Fruit fly (Drosophila melanogaster) whole organism, adult: Measurements from ENCODE around the gene Cp38.

Experiments
- CG11617 ChIP-seq: fragments of 200-800 bp; sonication (Bioruptor generic); optimal IDR thresholded peaks from 2 replicates; lab custom pipeline; 2017; ENCODE audit warnings: mild to moderate bottlenecking, missing biosample characterization, missing genetic modification reagents, missing genetic modification characterization
- CG12768 ChIP-seq: fragments of 200-800 bp; sonication (Bioruptor generic); optimal IDR thresholded peaks from 2 replicates; lab custom pipeline; 2017; ENCODE audit warnings: missing biosample characterization, missing genetic modification characterization, mild to moderate bottlenecking, moderate library complexity, missing genetic modification reagents
- CG14711 ChIP-seq: fragments of 200-800 bp; sonication (Bioruptor generic); optimal IDR thresholded peaks from 2 replicates; lab custom pipeline; 2018; ENCODE audit warnings: missing biosample characterization, mild to moderate bottlenecking, missing genetic modification characterization, moderate library complexity
- CG1620 ChIP-seq: fragments of 200-800 bp; sonication (Bioruptor generic); optimal IDR thresholded peaks from 2 replicates; lab custom pipeline; 2016; ENCODE audit warnings: missing biosample characterization, missing genetic modification characterization
- CG33017 ChIP-seq: fragments of 200-800 bp; sonication (Bioruptor generic); optimal IDR thresholded peaks from 2 replicates; lab custom pipeline; 2018; ENCODE audit warnings: missing biosample characterization, mild to moderate bottlenecking, missing genetic modification characterization, moderate library complexity
- CG5204 ChIP-seq: fragments of 200-800 bp; sonication (Bioruptor generic); optimal IDR thresholded peaks from 2 replicates; lab custom pipeline; 2016; ENCODE audit warnings: missing biosample characterization, missing genetic modification characterization
- CG7045 ChIP-seq: fragments of 200-800 bp; sonication (Bioruptor generic); optimal IDR thresholded peaks from 2 replicates; lab custom pipeline; 2017; ENCODE audit warnings: missing biosample characterization, mild to moderate bottlenecking, missing genetic modification characterization
- CG7101 ChIP-seq: fragments of 200-800 bp; sonication (Bioruptor generic); optimal IDR thresholded peaks from 2 replicates; lab custom pipeline; 2018; ENCODE audit warnings: missing biosample characterization, mild to moderate bottlenecking, missing genetic modification characterization, moderate library complexity
- Clk ChIP-seq: fragments of 200-800 bp; sonication (Bioruptor generic); optimal IDR thresholded peaks from 2 replicates; lab custom pipeline; 2017; ENCODE audit warnings: missing biosample characterization, missing genetic modification characterization
- Crg-1 ChIP-seq: fragments of 200-800 bp; sonication (Bioruptor generic); optimal IDR thresholded peaks from 2 replicates; lab custom pipeline; 2016; ENCODE audit warnings: missing biosample characterization, missing genetic modification characterization
- Hr96 ChIP-seq: fragments of 200-800 bp; sonication (Bioruptor generic); optimal IDR thresholded peaks from 2 replicates; lab custom pipeline; 2016; ENCODE audit warnings: missing biosample characterization, missing genetic modification characterization
- Mnt ChIP-seq: fragments of 200-800 bp; sonication (Bioruptor generic); optimal IDR thresholded peaks from 2 replicates; lab custom pipeline; 2016; ENCODE audit warnings: missing biosample characterization, mild to moderate bottlenecking, missing genetic modification characterization
- bab1 ChIP-seq: fragments of 200-800 bp; sonication (Bioruptor generic); optimal IDR thresholded peaks from 3 replicates; lab custom pipeline; 2019; ENCODE audit warnings: missing biosample characterization, mild to moderate bottlenecking, missing genetic modification characterization, moderate library complexity
- cic ChIP-seq: fragments of 200-800 bp; sonication (Bioruptor generic); optimal IDR thresholded peaks from 2 replicates; lab custom pipeline; 2017; ENCODE audit warnings: missing biosample characterization, mild to moderate bottlenecking, missing genetic modification characterization, moderate library complexity
- cnc ChIP-seq, 2 experiments: fragments of >200 bp; optimal IDR thresholded peaks; 2 replicates each; lab custom pipeline; 2017
- kay ChIP-seq: fragments of 200-800 bp; sonication (Bioruptor generic); peaks from one replicate; lab custom pipeline; 2016; ENCODE audit warnings: missing biosample characterization, missing genetic modification characterization, borderline replicate concordance
- ovo ChIP-seq: fragments of 200-800 bp; sonication (Bioruptor generic); optimal IDR thresholded peaks from 2 replicates; lab custom pipeline; 2016; ENCODE audit warnings: missing biosample characterization, missing genetic modification characterization
- pad ChIP-seq: fragments of 200-800 bp; sonication (Bioruptor generic); optimal IDR thresholded peaks from 3 replicates; lab custom pipeline; 2017; ENCODE audit warnings: missing biosample characterization, missing genetic modification characterization, mild to moderate bottlenecking, moderate library complexity, missing genetic modification reagents
- tj ChIP-seq: fragments of 200-800 bp; sonication (Bioruptor generic); optimal IDR thresholded peaks from 3 replicates; lab custom pipeline; 2017; ENCODE audit warnings: missing biosample characterization, mild to moderate bottlenecking, missing genetic modification characterization, moderate library complexity
- toe ChIP-seq: fragments of 200-800 bp; sonication (Bioruptor generic); optimal IDR thresholded peaks from 2 replicates; lab custom pipeline; 2016; ENCODE audit warnings: missing biosample characterization, missing genetic modification characterization

Cp38 gene

dm6 chrX:8444279-8444678, 37.4 kb upstream of the Cp38 start:
- TF ChIP-seq Clk (GFP tag; lab: Kevin White, UChicago) (no peak), toe (GFP tag; lab: Kevin White, UChicago) (no peak), CG1620 (GFP tag; lab: Kevin White, UChicago) (no peak), pad (no peak), Mnt (no peak), CG7101 (tag; lab: Kevin White, UChicago) (no peak), ovo (GFP tag; lab: Kevin White, UChicago) (no peak), cnc (optimal IDR thresholded peaks at IDR 0.05; lab: Kevin White, UChicago) (no peak), bab1 (GFP tag; lab: Kevin White, UChicago) (no peak), kay (GFP tag; lab: Kevin White, UChicago) (no peak), cic (GFP tag; lab: Kevin White, UChicago) (no peak), Hr96 (GFP tag; lab: Kevin White, UChicago) (no peak)

- no peak for TF ChIP-seq tj (GFP tag; lab: Kevin White, UChicago)
- no peak for TF ChIP-seq CG11617
- no peak for TF ChIP-seq Crg-1
- no peak for TF ChIP-seq cnc (optimal IDR thresholded peaks at IDR 0.05; lab: Kevin White, UChicago)
- TF ChIP-seq kay (GFP tag; lab: Kevin White, UChicago) = no peak
- no peak for TF ChIP-seq CG7045
- TF ChIP-seq CG14711 (tag; lab: Kevin White, UChicago) = no peak
- TF ChIP-seq CG1620 (GFP tag; lab: Kevin White, UChicago) = no peak
- no peak for TF ChIP-seq cic (GFP tag; lab: Kevin White, UChicago)
Observed at dm6 chrX:8444883-8445572, 36.6 kb upstream of the Cp38 start.

dm6 chrX:8447166-8447565, 34.5 kb upstream of the Cp38 start:
- TF ChIP-seq CG12768 (GFP tag; lab: Kevin White, UChicago) (no peak), CG1620 (GFP tag; lab: Kevin White, UChicago) (no peak), tj (GFP tag; lab: Kevin White, UChicago) (no peak), toe (GFP tag; lab: Kevin White, UChicago) (no peak), CG11617 (no peak), Mnt (no peak), cnc (optimal IDR thresholded peaks at IDR 0.05; lab: Kevin White, UChicago) (no peak), bab1 (GFP tag; lab: Kevin White, UChicago) (no peak), CG5204 (GFP tag; lab: Kevin White, UChicago) (no peak), CG7101 (tag; lab: Kevin White, UChicago) (no peak), kay (GFP tag; lab: Kevin White, UChicago) (no peak), CG14711 (tag; lab: Kevin White, UChicago) (no peak)

dm6 chrX:8448171-8448570, 33.5 kb upstream of the Cp38 start:
- no peak for TF ChIP-seq toe (GFP tag; lab: Kevin White, UChicago)
- no peak for TF ChIP-seq Mnt
- TF ChIP-seq Clk (GFP tag; lab: Kevin White, UChicago) = no peak
- TF ChIP-seq ovo (GFP tag; lab: Kevin White, UChicago) = no peak
- TF ChIP-seq CG5204 (GFP tag; lab: Kevin White, UChicago) = no peak
- TF ChIP-seq kay (GFP tag; lab: Kevin White, UChicago) = no peak
- no peak for TF ChIP-seq pad
- TF ChIP-seq cic (GFP tag; lab: Kevin White, UChicago) = no peak
- TF ChIP-seq CG11617 = no peak

dm6 chrX:8450214-8450904, 31.3 kb upstream of the Cp38 start:
- no peak for TF ChIP-seq Clk (GFP tag; lab: Kevin White, UChicago)
- TF ChIP-seq Mnt = no peak
- no peak for TF ChIP-seq CG12768 (GFP tag; lab: Kevin White, UChicago)
- TF ChIP-seq kay (GFP tag; lab: Kevin White, UChicago) = no peak
- TF ChIP-seq CG5204 (GFP tag; lab: Kevin White, UChicago) = no peak

dm6 chrX:8452163-8452562, 29.5 kb upstream of the Cp38 start:
- TF ChIP-seq CG14711 (tag; lab: Kevin White, UChicago) = no peak
- no peak for TF ChIP-seq Hr96 (GFP tag; lab: Kevin White, UChicago)
- TF ChIP-seq cic (GFP tag; lab: Kevin White, UChicago) = no peak
- no peak for TF ChIP-seq tj (GFP tag; lab: Kevin White, UChicago)
- TF ChIP-seq pad = no peak
- no peak for TF ChIP-seq toe (GFP tag; lab: Kevin White, UChicago)
- no peak for TF ChIP-seq CG5204 (GFP tag; lab: Kevin White, UChicago)
- TF ChIP-seq Crg-1 = no peak
- TF ChIP-seq bab1 (GFP tag; lab: Kevin White, UChicago) = no peak
- TF ChIP-seq CG7045 = no peak
- TF ChIP-seq CG11617 = no peak
- TF ChIP-seq CG33017 (tag; lab: Kevin White, UChicago) = no peak
- TF ChIP-seq cnc (optimal IDR thresholded peaks at IDR 0.05; lab: Kevin White, UChicago) = no peak
- no peak for TF ChIP-seq Clk (GFP tag; lab: Kevin White, UChicago)
- no peak for TF ChIP-seq Mnt
- no peak for TF ChIP-seq kay (GFP tag; lab: Kevin White, UChicago)
- TF ChIP-seq CG7101 (tag; lab: Kevin White, UChicago) = no peak
- TF ChIP-seq ovo (GFP tag; lab: Kevin White, UChicago) = no peak
- TF ChIP-seq CG12768 (GFP tag; lab: Kevin White, UChicago) = no peak
- no peak for TF ChIP-seq CG1620 (GFP tag; lab: Kevin White, UChicago)
